Worm (Caenorhabditis elegans) whole organism, young adult: ENCODE results near the gene unc-36.
A peak's percentile ranks its signal among the peaks of the same experiment; 100 is the strongest.

ENCODE experiments used
- C06A6.2 ChIP-seq: fragments of 200-800 bp; sonication (Bioruptor generic); conservative IDR thresholded peaks from 2 replicates; pipeline ENCODE4 v1.3.6; 2022; ENCODE audit warnings: missing genetic modification characterization, missing compliant biosample characterization
- C17E4.6 ChIP-seq: fragments of 200-800 bp; sonication (Bioruptor generic); IDR thresholded peaks from 2 replicates; pipeline ENCODE4 v1.3.6; 2022; ENCODE audit warnings: missing genetic modification reagents, missing genetic modification characterization, missing compliant biosample characterization
- F33H1.4 ChIP-seq: fragments of 200-800 bp; sonication (Bioruptor generic); IDR thresholded peaks from 2 replicates; pipeline ENCODE4 v1.3.6; 2022; ENCODE audit warnings: missing genetic modification reagents, missing genetic modification characterization, missing compliant biosample characterization
- F49E8.2 ChIP-seq: sonication (generic microtip); optimal IDR thresholded peaks from 3 replicates; lab custom pipeline; 2017; ENCODE audit warnings: missing genetic modification characterization, mild to moderate bottlenecking, missing compliant biosample characterization, antibody characterized with exemption, moderate library complexity; ENCODE audit not compliant: insufficient read depth
- F55B11.4 ChIP-seq: sonication (generic microtip); optimal IDR thresholded peaks from 2 replicates; lab custom pipeline; 2016; ENCODE audit warnings: missing compliant biosample characterization, missing genetic modification characterization, borderline replicate concordance; ENCODE audit not compliant: insufficient read depth
- F57A8.1 ChIP-seq: fragments of 200-800 bp; sonication (Bioruptor generic); optimal IDR thresholded peaks from 2 replicates; lab custom pipeline; 2018; ENCODE audit warnings: mild to moderate bottlenecking, missing genetic modification characterization, moderate library complexity, missing compliant biosample characterization
- K11D2.4 ChIP-seq: fragments of 200-800 bp; sonication (Bioruptor generic); IDR thresholded peaks from 2 replicates; pipeline ENCODE4 v1.3.6; 2022; ENCODE audit warnings: missing genetic modification reagents, missing genetic modification characterization, missing compliant biosample characterization
- T26A5.8 ChIP-seq: sonication (generic microtip); optimal IDR thresholded peaks from 2 replicates; lab custom pipeline; 2016; ENCODE audit warnings: missing genetic modification characterization, missing compliant biosample characterization
- Y53F4B.3 ChIP-seq: fragments of 200-800 bp; sonication (Bioruptor generic); IDR thresholded peaks from 2 replicates; pipeline ENCODE4 v1.3.6; 2022; ENCODE audit warnings: missing genetic modification reagents, missing genetic modification characterization, missing compliant biosample characterization
- Y79H2A.3 ChIP-seq: fragments of 200-800 bp; sonication (Bioruptor generic); conservative IDR thresholded peaks from 2 replicates; pipeline ENCODE4 v1.3.6; 2022; ENCODE audit warnings: missing genetic modification reagents, missing genetic modification characterization, missing compliant biosample characterization
- ama-1 ChIP-seq, 3 experiments: fragments of 150-350 bp in 1 of 3; sonication (generic microtip) in 2 of 3; optimal IDR thresholded peaks; 2 replicates each; lab custom pipeline; 2014 to 2018; ENCODE audit warnings: missing biosample characterization in 2 of 3, missing genetic modification characterization in 2 of 3, missing genetic modification reagents in 2 of 3
- attf-6 ChIP-seq: fragments of 200-800 bp; sonication (Bioruptor generic); IDR thresholded peaks from 2 replicates; pipeline ENCODE4 v1.3.6; 2022; ENCODE audit warnings: missing genetic modification reagents, missing genetic modification characterization, missing compliant biosample characterization
- bed-2 ChIP-seq: fragments of 200-800 bp; sonication (Bioruptor generic); IDR thresholded peaks from 2 replicates; pipeline ENCODE4 v1.3.6; 2022; ENCODE audit warnings: missing genetic modification reagents, missing genetic modification characterization, missing compliant biosample characterization
- egl-18 ChIP-seq: fragments of 200-800 bp; sonication (Bioruptor generic); IDR thresholded peaks from 2 replicates; pipeline ENCODE4 v1.3.6; 2022; ENCODE audit warnings: missing genetic modification reagents, missing genetic modification characterization, missing compliant biosample characterization
- egl-44 ChIP-seq: fragments of 200-800 bp; sonication (Bioruptor generic); IDR thresholded peaks from 2 replicates; pipeline ENCODE4 v1.3.6; 2022; ENCODE audit warnings: missing genetic modification reagents, missing genetic modification characterization, missing compliant biosample characterization
- fkh-3 ChIP-seq: sonication (generic microtip); optimal IDR thresholded peaks from 2 replicates; lab custom pipeline; 2016; ENCODE audit warnings: mild to moderate bottlenecking, missing genetic modification characterization, missing compliant biosample characterization
- gei-17 ChIP-seq: fragments of 200-800 bp; sonication (Bioruptor generic); optimal IDR thresholded peaks from 2 replicates; lab custom pipeline; 2018; ENCODE audit warnings: mild to moderate bottlenecking, missing genetic modification characterization, missing compliant biosample characterization
- hmg-20 ChIP-seq: fragments of 200-800 bp; sonication (Bioruptor generic); IDR thresholded peaks from 2 replicates; pipeline ENCODE4 v1.3.6; 2022; ENCODE audit warnings: missing genetic modification reagents, missing genetic modification characterization, missing compliant biosample characterization
- hrde-1 ChIP-seq: sonication (generic microtip); optimal IDR thresholded peaks from 2 replicates; lab custom pipeline; 2016; ENCODE audit warnings: missing genetic modification characterization, mild to moderate bottlenecking, missing compliant biosample characterization, moderate library complexity, missing genotype, missing genetic modification reagents, borderline replicate concordance
- hsf-1 ChIP-seq: fragments of 200-800 bp; sonication (Bioruptor generic); IDR thresholded peaks from 2 replicates; pipeline ENCODE4 v1.3.6; 2022; ENCODE audit warnings: missing genetic modification reagents, missing genetic modification characterization, missing compliant biosample characterization
- let-526 ChIP-seq: fragments of 200-800 bp; sonication (Bioruptor generic); IDR thresholded peaks from 2 replicates; pipeline ENCODE4 v1.3.6; 2022; ENCODE audit warnings: missing genetic modification reagents, missing genetic modification characterization, missing compliant biosample characterization
- lin-40 ChIP-seq: sonication (generic microtip); optimal IDR thresholded peaks from 2 replicates; lab custom pipeline; 2016; ENCODE audit warnings: missing genetic modification characterization, mild to moderate bottlenecking, missing compliant biosample characterization, missing genotype, missing genetic modification reagents
- lir-1 ChIP-seq: fragments of 200-800 bp; sonication (Bioruptor generic); conservative IDR thresholded peaks from 2 replicates; pipeline ENCODE4 v1.3.6; 2022; ENCODE audit warnings: missing genetic modification reagents, missing genetic modification characterization, missing compliant biosample characterization
- madf-6 ChIP-seq: fragments of 200-800 bp; sonication (Bioruptor generic); IDR thresholded peaks from 2 replicates; pipeline ENCODE4 v1.3.6; 2022; ENCODE audit warnings: missing genetic modification reagents, missing genetic modification characterization, missing compliant biosample characterization
- mcd-1 ChIP-seq: fragments of 200-800 bp; sonication (Bioruptor generic); IDR thresholded peaks from 2 replicates; pipeline ENCODE4 v1.3.6; 2022; ENCODE audit warnings: missing genetic modification reagents, missing genetic modification characterization, missing compliant biosample characterization
- mes-4 ChIP-seq: sonication (generic microtip); optimal IDR thresholded peaks from 2 replicates; lab custom pipeline; 2016; ENCODE audit warnings: missing genotype, missing genetic modification characterization, missing compliant biosample characterization
- nfya-1 ChIP-seq: sonication (generic microtip); optimal IDR thresholded peaks from 2 replicates; lab custom pipeline; 2017; ENCODE audit warnings: antibody characterized with exemption, missing compliant biosample characterization, missing genetic modification characterization, borderline replicate concordance; ENCODE audit not compliant: insufficient read depth
- nfya-2 ChIP-seq: fragments of 200-800 bp; sonication (Bioruptor generic); IDR thresholded peaks from 2 replicates; pipeline ENCODE4 v1.3.6; 2022; ENCODE audit warnings: missing genetic modification reagents, missing genetic modification characterization, missing compliant biosample characterization
- nhr-179 ChIP-seq: sonication (generic microtip); optimal IDR thresholded peaks from 2 replicates; lab custom pipeline; 2016; ENCODE audit warnings: mild to moderate bottlenecking, missing genetic modification characterization, missing compliant biosample characterization
- rpc-1 ChIP-seq, 2 experiments: fragments of 150-350 bp in 1 of 2; sonication (generic microtip) in 1 of 2; optimal IDR thresholded peaks; 2 replicates each; lab custom pipeline; 2014 to 2018; ENCODE audit warnings: missing biosample characterization in 1 of 2, missing genetic modification characterization in 1 of 2, missing genetic modification reagents in 1 of 2, missing genotype in 1 of 2
- sdz-38 ChIP-seq: sonication (generic microtip); optimal IDR thresholded peaks from 2 replicates; lab custom pipeline; 2016; ENCODE audit warnings: missing genotype, missing genetic modification characterization, missing compliant biosample characterization
- sptf-2 ChIP-seq: fragments of 200-800 bp; sonication (Bioruptor generic); optimal IDR thresholded peaks from 2 replicates; lab custom pipeline; 2018; ENCODE audit warnings: mild to moderate bottlenecking, missing genetic modification characterization, missing compliant biosample characterization
- tbp1 ChIP-seq: fragments of 200-800 bp; sonication (Bioruptor generic); optimal IDR thresholded peaks from 2 replicates; lab custom pipeline; 2018; ENCODE audit warnings: mild to moderate bottlenecking, missing genetic modification characterization, missing compliant biosample characterization
- unc-62 ChIP-seq: fragments of 150-350 bp; optimal IDR thresholded peaks from 2 replicates; lab custom pipeline; 2014; ENCODE audit warnings: missing biosample characterization, missing genetic modification reagents, missing genetic modification characterization
- zfh-2 ChIP-seq: fragments of 200-800 bp; sonication (Bioruptor generic); conservative IDR thresholded peaks from 2 replicates; pipeline ENCODE4 v1.3.6; 2022; ENCODE audit warnings: missing genetic modification reagents, missing genetic modification characterization, missing compliant biosample characterization
- ztf-28 ChIP-seq: fragments of 200-800 bp; sonication (Bioruptor generic); IDR thresholded peaks from 2 replicates; pipeline ENCODE4 v1.3.6; 2022; ENCODE audit warnings: missing genetic modification reagents, missing genetic modification characterization, missing compliant biosample characterization
- ztf-3 ChIP-seq: fragments of 200-800 bp; sonication (Bioruptor generic); optimal IDR thresholded peaks from 2 replicates; lab custom pipeline; 2018; ENCODE audit warnings: mild to moderate bottlenecking, missing genetic modification characterization, missing compliant biosample characterization

Gene unc-36

ce11 chrIII:8172609-8173133 is 28.3 kb downstream of the unc-36 start (continued):
- TF ChIP-seq nfya-2 (GFP tag; lab: Robert Waterston, UW) = no peak
- no peak for TF ChIP-seq F33H1.4 (GFP tag; lab: Robert Waterston, UW)
- TF ChIP-seq fkh-3 = no peak
- no peak for TF ChIP-seq attf-6 (GFP tag; lab: Robert Waterston, UW)
- TF ChIP-seq lir-1 (GFP tag; lab: Robert Waterston, UW) = no peak
- TF ChIP-seq F49E8.2 = peak; percentile 9
- TF ChIP-seq hrde-1 (tag; lab: Kevin White, UChicago) = peak; percentile 17
- 0 out of 2 replicates have a peak, but pooled peaks have one; percentile 31 for TF ChIP-seq Y79H2A.3 (GFP tag; lab: Robert Waterston, UW)
- TF ChIP-seq mes-4 (tag; lab: Kevin White, UChicago) = no peak
- TF ChIP-seq ama-1 (optimal IDR thresholded peaks at IDR 0.05; lab: Kevin White, UChicago) = no peak
- peak in 1 of 2 experiments; percentile 56 for TF ChIP-seq ama-1 (GFP tag; optimal IDR thresholded peaks at IDR 0.05; lab: Kevin White, UChicago)
- no peak for TF ChIP-seq sdz-38
- TF ChIP-seq tbp1 (GFP tag; lab: Kevin White, UChicago) = no peak
- TF ChIP-seq K11D2.4 = no peak
- no peak for TF ChIP-seq gei-17 (GFP tag; lab: Kevin White, UChicago)
- no peak for TF ChIP-seq mcd-1 (GFP tag; lab: Robert Waterston, UW)
- no peak for TF ChIP-seq F57A8.1
- peak; percentile 14; the same call in 1 of the 2 replicates for TF ChIP-seq hsf-1 (GFP tag; lab: Robert Waterston, UW)
- no peak for TF ChIP-seq nhr-179 (tag; lab: Kevin White, UChicago)
- TF ChIP-seq Y53F4B.3 (GFP tag; lab: Robert Waterston, UW) = no peak
- TF ChIP-seq egl-44 (GFP tag; lab: Robert Waterston, UW) = no peak
- TF ChIP-seq ztf-28 (GFP tag; lab: Robert Waterston, UW) = no peak
- TF ChIP-seq ztf-3 (GFP tag; lab: Kevin White, UChicago) = no peak
- TF ChIP-seq hmg-20 (GFP tag; lab: Robert Waterston, UW) = no peak
- TF ChIP-seq bed-2 (GFP tag; lab: Robert Waterston, UW) = no peak
- no peak for TF ChIP-seq T26A5.8
- no peak for TF ChIP-seq let-526 (GFP tag; lab: Robert Waterston, UW)
- TF ChIP-seq egl-18 (GFP tag; lab: Robert Waterston, UW) = no peak

- no peak for TF ChIP-seq F33H1.4 (GFP tag; lab: Robert Waterston, UW)
- no peak for TF ChIP-seq C17E4.6
- no peak for TF ChIP-seq ama-1 (optimal IDR thresholded peaks at IDR 0.05; lab: Kevin White, UChicago)
- no peak for TF ChIP-seq ama-1 (GFP tag; optimal IDR thresholded peaks at IDR 0.05; lab: Kevin White, UChicago)
- TF ChIP-seq F57A8.1 = no peak
- no peak for TF ChIP-seq nfya-1 (tag; lab: Kevin White, UChicago)
- TF ChIP-seq lin-40 (tag; lab: Kevin White, UChicago) = no peak
- TF ChIP-seq ztf-3 (GFP tag; lab: Kevin White, UChicago) = no peak
- TF ChIP-seq sptf-2 (GFP tag; lab: Kevin White, UChicago) = no peak
- no peak for TF ChIP-seq F55B11.4 (tag; lab: Kevin White, UChicago)
- no peak for TF ChIP-seq rpc-1 (optimal IDR thresholded peaks at IDR 0.05; lab: Kevin White, UChicago)
- TF ChIP-seq rpc-1 (tag; optimal IDR thresholded peaks at IDR 0.05; lab: Kevin White, UChicago) = no peak
- no peak for TF ChIP-seq unc-62 (GFP tag; lab: Kevin White, UChicago)
- no peak for TF ChIP-seq zfh-2 (GFP tag; lab: Robert Waterston, UW)
- no peak for TF ChIP-seq mes-4 (tag; lab: Kevin White, UChicago)
- TF ChIP-seq madf-6 (GFP tag; lab: Robert Waterston, UW) = no peak
- no peak for TF ChIP-seq C06A6.2 (GFP tag; lab: Robert Waterston, UW)
- TF ChIP-seq mcd-1 (GFP tag; lab: Robert Waterston, UW) = no peak
- no peak for TF ChIP-seq fkh-3
- no peak for TF ChIP-seq T26A5.8
Observed at ce11 chrIII:8164771-8165170, 36.2 kb downstream of the unc-36 start.
